Worm (Caenorhabditis elegans) whole organism, dauer: ENCODE results near the gene col-91.

ENCODE experiments used
- unc-62 ChIP-seq: sonication (generic microtip); optimal IDR thresholded peaks from 2 replicates; lab custom pipeline; 2017; ENCODE audit warnings: missing biosample characterization, missing genetic modification reagents, missing genetic modification characterization

Gene col-91

ce11 chrIII:8263377-8263776, at the start of gene col-91:
Gene col-91 (minus strand): TSS chrIII:8263664.
- no peak for TF ChIP-seq unc-62 (GFP tag; lab: Kevin White, UChicago)

ce11 chrIII:8312393-8312792, 48.9 kb upstream of the col-91 start, which contains the start of gene F10E9.2:
Gene F10E9.2 (plus strand): TSS chrIII:8312693.
- no peak for TF ChIP-seq unc-62 (GFP tag; lab: Kevin White, UChicago)

ce11 chrIII:8310239-8311057, 47.0 kb upstream of the col-91 start, which contains the start of gene F10E9.3:
Gene F10E9.3 (plus strand): TSS chrIII:8311007.
- TF ChIP-seq unc-62 (GFP tag; lab: Kevin White, UChicago), result no peak

- TF ChIP-seq unc-62 (GFP tag; lab: Kevin White, UChicago), result no peak
Measured at ce11 chrIII:8308238-8308637, 44.8 kb upstream of the col-91 start, which contains the start of gene F10E9.4. Gene F10E9.4 (plus strand): TSS chrIII:8308538.

- TF ChIP-seq unc-62 (GFP tag; lab: Kevin White, UChicago), result no peak
Measured at ce11 chrIII:8307356-8307755, 43.9 kb upstream of the col-91 start, which contains the start of the genes F10E9.7 and F10E9.5. Gene F10E9.7 (minus strand): TSS chrIII:8307441. Gene F10E9.5 (plus strand): TSS chrIII:8307592.

- TF ChIP-seq unc-62 (GFP tag; lab: Kevin White, UChicago), result no peak
Measured at ce11 chrIII:8305816-8306215, 42.4 kb upstream of the col-91 start.

ce11 chrIII:8305304-8305703, 41.8 kb upstream of the col-91 start:
- TF ChIP-seq unc-62 (GFP tag; lab: Kevin White, UChicago), result no peak

ce11 chrIII:8303440-8303839, 40.0 kb upstream of the col-91 start:
- TF ChIP-seq unc-62 (GFP tag; lab: Kevin White, UChicago), result no peak

ce11 chrIII:8300860-8301396, 37.5 kb upstream of the col-91 start:
- TF ChIP-seq unc-62 (GFP tag; lab: Kevin White, UChicago), result no peak

ce11 chrIII:8299734-8300133, 36.3 kb upstream of the col-91 start:
- TF ChIP-seq unc-62 (GFP tag; lab: Kevin White, UChicago), result no peak

- no peak for TF ChIP-seq unc-62 (GFP tag; lab: Kevin White, UChicago)
Measured at ce11 chrIII:8299078-8299587, 35.7 kb upstream of the col-91 start.

ce11 chrIII:8298216-8298920, 34.9 kb upstream of the col-91 start:
- TF ChIP-seq unc-62 (GFP tag; lab: Kevin White, UChicago), result no peak

- no peak for TF ChIP-seq unc-62 (GFP tag; lab: Kevin White, UChicago)
Measured at ce11 chrIII:8293260-8293659, 29.8 kb upstream of the col-91 start.

ce11 chrIII:8291268-8292032, 28.0 kb upstream of the col-91 start:
- TF ChIP-seq unc-62 (GFP tag; lab: Kevin White, UChicago), result no peak

- TF ChIP-seq unc-62 (GFP tag; lab: Kevin White, UChicago), result no peak
Measured at ce11 chrIII:8289181-8289580, 25.7 kb upstream of the col-91 start.
